Fruit fly (Drosophila melanogaster) whole organism, embryonic: ENCODE measurements around the gene Eip63E.

Experiments used
- Atf-2 ChIP-seq: fragments of 200-800 bp; sonication (Bioruptor generic); optimal IDR thresholded peaks from 2 replicates; lab custom pipeline; 2016; ENCODE audit warnings: missing biosample characterization, missing genetic modification characterization
- B-H1 ChIP-seq: fragments of 200-800 bp; sonication (Bioruptor generic); IDR thresholded peaks from 3 replicates; pipeline ENCODE4 v1.3.6; 2022; ENCODE audit warnings: missing biosample characterization, missing genetic modification characterization
- BtbVII ChIP-seq: fragments of 200-800 bp; sonication (Bioruptor generic); optimal IDR thresholded peaks from 3 replicates; lab custom pipeline; 2017; ENCODE audit warnings: missing biosample characterization, mild to moderate bottlenecking, missing genetic modification characterization
- Bteb2 ChIP-seq: fragments of 200-800 bp; sonication (Bioruptor generic); optimal IDR thresholded peaks from 2 replicates; lab custom pipeline; 2016; ENCODE audit warnings: missing biosample characterization, missing genetic modification characterization
- CG10959 ChIP-seq: fragments of 200-800 bp; sonication (Bioruptor generic); IDR thresholded peaks from 2 replicates; pipeline ENCODE4 v1.3.6; 2022; ENCODE audit warnings: missing biosample characterization, missing genetic modification characterization
- CG13296 ChIP-seq: fragments of 200-800 bp; sonication (Bioruptor generic); optimal IDR thresholded peaks from 3 replicates; lab custom pipeline; 2018; ENCODE audit warnings: missing biosample characterization, mild to moderate bottlenecking, missing genetic modification characterization
- CG15479 ChIP-seq: fragments of 200-800 bp; sonication (Bioruptor generic); optimal IDR thresholded peaks from 3 replicates; lab custom pipeline; 2019; ENCODE audit warnings: missing biosample characterization, mild to moderate bottlenecking, missing genetic modification characterization, moderate library complexity
- CG1603 ChIP-seq: fragments of 200-800 bp; sonication (Bioruptor generic); optimal IDR thresholded peaks from 2 replicates; lab custom pipeline; 2019; ENCODE audit warnings: missing biosample characterization, mild to moderate bottlenecking, missing genetic modification characterization, moderate library complexity
- CG16863 ChIP-seq: fragments of 200-800 bp; sonication (Bioruptor generic); optimal IDR thresholded peaks from 3 replicates; lab custom pipeline; 2016; ENCODE audit warnings: missing biosample characterization, missing genetic modification characterization
- CG17361 ChIP-seq: fragments of 200-800 bp; sonication (Bioruptor generic); IDR thresholded peaks from 3 replicates; pipeline ENCODE4 v1.3.6; 2022; ENCODE audit warnings: missing biosample characterization, missing genetic modification characterization
- CG17912 ChIP-seq: fragments of 200-800 bp; sonication (Bioruptor generic); optimal IDR thresholded peaks from 2 replicates; lab custom pipeline; 2018; ENCODE audit warnings: missing biosample characterization, mild to moderate bottlenecking, missing genetic modification characterization
- CG2202 ChIP-seq: fragments of 200-800 bp; sonication (Bioruptor generic); optimal IDR thresholded peaks from 2 replicates; lab custom pipeline; 2018; ENCODE audit warnings: missing biosample characterization, mild to moderate bottlenecking, missing genetic modification characterization
- CG30403 ChIP-seq: fragments of 200-800 bp; sonication (Bioruptor generic); optimal IDR thresholded peaks from 3 replicates; lab custom pipeline; 2016; ENCODE audit warnings: missing biosample characterization, missing genetic modification characterization
- CG3281 ChIP-seq: fragments of 200-800 bp; sonication (Bioruptor generic); optimal IDR thresholded peaks from 3 replicates; lab custom pipeline; 2017; ENCODE audit warnings: missing biosample characterization, mild to moderate bottlenecking, missing genetic modification characterization
- CG4328 ChIP-seq: fragments of 200-800 bp; sonication (Bioruptor generic); optimal IDR thresholded peaks from 3 replicates; lab custom pipeline; 2017; ENCODE audit warnings: missing biosample characterization, missing genetic modification reagents, missing genetic modification characterization
- CG4404 ChIP-seq: fragments of 200-800 bp; sonication (Bioruptor generic); IDR thresholded peaks from 2 replicates; pipeline ENCODE4 v1.3.6; 2022; ENCODE audit warnings: missing biosample characterization, missing genetic modification characterization
- CG6654 ChIP-seq: fragments of 200-800 bp; sonication (Bioruptor generic); optimal IDR thresholded peaks from 2 replicates; lab custom pipeline; 2017; ENCODE audit warnings: missing biosample characterization, mild to moderate bottlenecking, missing genetic modification characterization
- CG7786 ChIP-seq: fragments of 200-800 bp; sonication (Bioruptor generic); optimal IDR thresholded peaks from 2 replicates; lab custom pipeline; 2016; ENCODE audit warnings: missing biosample characterization, missing genetic modification characterization
- CG9215 ChIP-seq: fragments of 200-800 bp; sonication (Bioruptor generic); IDR thresholded peaks from 2 replicates; pipeline ENCODE4 v1.3.6; 2022; ENCODE audit warnings: missing biosample characterization, missing genetic modification characterization
- CG9797 ChIP-seq: fragments of 200-800 bp; sonication (Bioruptor generic); optimal IDR thresholded peaks from 3 replicates; lab custom pipeline; 2018; ENCODE audit warnings: missing biosample characterization, mild to moderate bottlenecking, missing genetic modification characterization
- CTCF ChIP-seq: fragments of 200-800 bp; sonication (Bioruptor generic); optimal IDR thresholded peaks from 2 replicates; lab custom pipeline; 2017; ENCODE audit warnings: missing biosample characterization, mild to moderate bottlenecking, missing genetic modification characterization, moderate library complexity
- Camta ChIP-seq: fragments of 200-800 bp; sonication (Bioruptor generic); optimal IDR thresholded peaks from 2 replicates; lab custom pipeline; 2016; ENCODE audit warnings: missing biosample characterization, missing genetic modification characterization
- Fer1 ChIP-seq: fragments of 200-800 bp; sonication (Bioruptor generic); optimal IDR thresholded peaks from 2 replicates; lab custom pipeline; 2017; ENCODE audit warnings: missing biosample characterization, mild to moderate bottlenecking, missing genetic modification characterization
- Fer2 ChIP-seq: fragments of 200-800 bp; sonication (Bioruptor generic); optimal IDR thresholded peaks from 2 replicates; lab custom pipeline; 2018; ENCODE audit warnings: missing biosample characterization, mild to moderate bottlenecking, missing genetic modification characterization, moderate library complexity
- HmgZ ChIP-seq: fragments of 200-800 bp; sonication (Bioruptor generic); optimal IDR thresholded peaks from 2 replicates; lab custom pipeline; 2018; ENCODE audit warnings: missing biosample characterization, mild to moderate bottlenecking, missing genetic modification characterization
- Lim3 ChIP-seq: fragments of 200-800 bp; sonication (Bioruptor generic); IDR thresholded peaks from 2 replicates; pipeline ENCODE4 v1.3.6; 2022; ENCODE audit warnings: missing biosample characterization, missing genetic modification characterization
- Mrtf ChIP-seq: fragments of 200-800 bp; sonication (Bioruptor generic); IDR thresholded peaks from 3 replicates; pipeline ENCODE4 v1.3.6; 2022; ENCODE audit warnings: missing biosample characterization, missing genetic modification characterization
- Nf-YC ChIP-seq: fragments of 200-800 bp; optimal IDR thresholded peaks from 3 replicates; lab custom pipeline; 2019; ENCODE audit warnings: missing biosample characterization, mild to moderate bottlenecking, missing genetic modification characterization, moderate library complexity
- Optix ChIP-seq: fragments of 200-800 bp; sonication (Bioruptor generic); IDR thresholded peaks from 3 replicates; pipeline ENCODE4 v1.3.6; 2022; ENCODE audit warnings: missing biosample characterization, missing genetic modification characterization
- Poxn ChIP-seq: fragments of 200-800 bp; sonication (Bioruptor generic); IDR thresholded peaks from 2 replicates; pipeline ENCODE4 v1.3.6; 2022; ENCODE audit warnings: missing biosample characterization, missing genetic modification characterization
- Stat92E ChIP-seq, 3 experiments: fragments of >200 bp in 2 of 3; fragments of 200-800 bp in 1 of 3; sonication (Bioruptor generic) in 1 of 3; optimal IDR thresholded peaks; 2 replicates each; lab custom pipeline; 2017 to 2019; ENCODE audit warnings: missing biosample characterization in 3 of 3, missing genetic modification characterization in 3 of 3, mild to moderate bottlenecking in 1 of 3, moderate library complexity in 1 of 3
- TFAM ChIP-seq: fragments of 200-800 bp; sonication (Bioruptor generic); optimal IDR thresholded peaks from 2 replicates; lab custom pipeline; 2017; ENCODE audit warnings: missing biosample characterization, missing genetic modification characterization, inconsistent platforms
- Xrp1 ChIP-seq: fragments of 200-800 bp; sonication (Bioruptor generic); IDR thresholded peaks from 2 replicates; pipeline ENCODE4 v1.3.6; 2022; ENCODE audit warnings: missing biosample characterization, missing genetic modification characterization
- amos ChIP-seq: fragments of 200-800 bp; sonication (Bioruptor generic); IDR thresholded peaks from 2 replicates; pipeline ENCODE4 v1.3.6; 2022; ENCODE audit warnings: missing biosample characterization, missing genetic modification characterization; ENCODE audit not compliant: partially characterized antibody
- bab2 ChIP-seq: fragments of 200-800 bp; sonication (Bioruptor generic); optimal IDR thresholded peaks from 2 replicates; lab custom pipeline; 2016; ENCODE audit warnings: missing biosample characterization, missing genetic modification characterization
- bowl ChIP-seq: fragments of 200-800 bp; sonication (Bioruptor generic); IDR thresholded peaks from 2 replicates; pipeline ENCODE4 v1.3.6; 2022; ENCODE audit warnings: missing biosample characterization, missing genetic modification characterization
- br ChIP-seq: fragments of >200 bp; optimal IDR thresholded peaks from 2 replicates; lab custom pipeline; 2017
- cad ChIP-seq: fragments of >200 bp; optimal IDR thresholded peaks from 2 replicates; lab custom pipeline; 2017; ENCODE audit warnings: missing biosample characterization, missing genetic modification characterization
- crp ChIP-seq, 2 experiments: fragments of 200-800 bp; sonication (Bioruptor generic); optimal IDR thresholded peaks; 2 replicates in 1 of 2; 3 replicates in 1 of 2; lab custom pipeline; 2017; ENCODE audit warnings: missing biosample characterization in 2 of 2, missing genetic modification characterization in 2 of 2, mild to moderate bottlenecking in 1 of 2, moderate library complexity in 1 of 2
- disco-r ChIP-seq: fragments of 200-800 bp; sonication (Bioruptor generic); optimal IDR thresholded peaks from 2 replicates; lab custom pipeline; 2016; ENCODE audit warnings: missing biosample characterization, missing genetic modification characterization
- fd64A ChIP-seq: fragments of 200-800 bp; sonication (Bioruptor generic); optimal IDR thresholded peaks from 3 replicates; lab custom pipeline; 2018; ENCODE audit warnings: missing biosample characterization, mild to moderate bottlenecking, missing genetic modification characterization
- fu2 ChIP-seq: fragments of 200-800 bp; sonication (Bioruptor generic); optimal IDR thresholded peaks from 2 replicates; lab custom pipeline; 2016; ENCODE audit warnings: missing biosample characterization, missing genetic modification characterization
- h ChIP-seq: fragments of >200 bp; optimal IDR thresholded peaks from 2 replicates; lab custom pipeline; 2017
- hkb ChIP-seq, 2 experiments: fragments of 200-800 bp in 1 of 2; fragments of >200 bp in 1 of 2; sonication (Bioruptor generic) in 1 of 2; IDR thresholded peaks in 1 of 2; optimal IDR thresholded peaks in 1 of 2; 2 replicates each; pipeline versions ENCODE4 v1.3.6 to Lab custom; 2017 to 2022; ENCODE audit warnings: missing biosample characterization in 1 of 2, missing genetic modification characterization in 1 of 2
- jumu ChIP-seq: fragments of 200-800 bp; sonication (Bioruptor generic); optimal IDR thresholded peaks from 3 replicates; lab custom pipeline; 2016; ENCODE audit warnings: missing biosample characterization, missing genetic modification characterization
- kni ChIP-seq: fragments of 200-800 bp; sonication (Bioruptor generic); optimal IDR thresholded peaks from 3 replicates; lab custom pipeline; 2017; ENCODE audit warnings: mild to moderate bottlenecking, missing biosample characterization, missing genetic modification reagents, missing genetic modification characterization
- nerfin-1 ChIP-seq: fragments of 200-800 bp; sonication (Bioruptor generic); optimal IDR thresholded peaks from 3 replicates; lab custom pipeline; 2019; ENCODE audit warnings: missing biosample characterization, mild to moderate bottlenecking, missing genetic modification characterization, moderate library complexity
- onecut ChIP-seq: fragments of 200-800 bp; sonication (Bioruptor generic); IDR thresholded peaks from 2 replicates; pipeline ENCODE4 v1.3.6; 2022; ENCODE audit warnings: missing biosample characterization, missing genetic modification characterization
- pan ChIP-seq, 4 experiments: fragments of >200 bp in 3 of 4; fragments of 200-800 bp in 1 of 4; sonication (Bioruptor generic) in 1 of 4; optimal IDR thresholded peaks in 3 of 4; IDR thresholded peaks in 1 of 4; 2 replicates each; pipeline versions ENCODE4 v1.3.6 to Lab custom; 2017 to 2022; ENCODE audit warnings: missing biosample characterization in 2 of 4, missing genetic modification characterization in 2 of 4, mixed read lengths in 1 of 4
- pum ChIP-seq: fragments of 200-800 bp; sonication (Bioruptor generic); optimal IDR thresholded peaks from 2 replicates; lab custom pipeline; 2016; ENCODE audit warnings: missing biosample characterization, missing genetic modification characterization
- sima ChIP-seq: fragments of 200-800 bp; sonication (Bioruptor generic); optimal IDR thresholded peaks from 2 replicates; lab custom pipeline; 2016; ENCODE audit warnings: missing biosample characterization, missing genetic modification characterization
- zfh1 ChIP-seq: fragments of 200-800 bp; sonication (Bioruptor generic); IDR thresholded peaks from 3 replicates; pipeline ENCODE4 v1.3.6; 2022; ENCODE audit warnings: missing biosample characterization, missing genetic modification characterization

Gene Eip63E

dm6 chr3L:3543525-3543971, 28.0 kb downstream of the Eip63E start (continued):
- TF ChIP-seq disco-r (GFP tag; lab: Kevin White, UChicago) (no peak), CG4404 (GFP tag; lab: Robert Waterston, UW) (no peak), Fer2 (tag; lab: Kevin White, UChicago) (no peak), Atf-2 (GFP tag; lab: Kevin White, UChicago) (no peak), BtbVII (GFP tag; lab: Kevin White, UChicago) (peak; percentile 26), br (lab: Kevin White, UChicago) (no peak), bowl (peak; percentile 38; the same call in 1 of the 2 replicates), h (no peak), amos (GFP tag; lab: Robert Waterston, UW) (no peak; the same call in 1 of the 2 replicates), CG30403 (GFP tag; lab: Kevin White, UChicago) (no peak), CG6654 (peak; percentile 98), Poxn (GFP tag; lab: Robert Waterston, UW) (no peak), Optix (no peak), bab2 (GFP tag; lab: Kevin White, UChicago) (no peak), fu2 (GFP tag; lab: Kevin White, UChicago) (no peak), CG3281 (GFP tag; lab: Kevin White, UChicago) (peak; percentile 74), pum (no peak), Lim3 (GFP tag; lab: Robert Waterston, UW) (no peak), CG9215 (no peak), TFAM (peak; percentile 33), Bteb2 (no peak), CG13296 (GFP tag; lab: Kevin White, UChicago) (peak; percentile 45), CG10959 (GFP tag; lab: Robert Waterston, UW) (no peak), CG17361 (no peak), hkb (optimal IDR thresholded peaks at IDR 0.05; lab: Kevin White, UChicago) (no peak), hkb (GFP tag; IDR thresholded peaks at IDR 0.05; lab: Robert Waterston, UW) (peak; percentile 22; the same call in 1 of the 2 replicates), HmgZ (tag; lab: Kevin White, UChicago) (no peak), Mrtf (GFP tag; lab: Robert Waterston, UW) (no peak), CG15479 (GFP tag; lab: Kevin White, UChicago) (peak; percentile 26), CG1603 (tag; lab: Kevin White, UChicago) (peak; percentile 47), CG16863 (GFP tag; lab: Kevin White, UChicago) (no peak), jumu (GFP tag; lab: Kevin White, UChicago) (no peak), kni (GFP tag; lab: Kevin White, UChicago) (peak; percentile 65), Camta (GFP tag; lab: Kevin White, UChicago) (peak; percentile 8), zfh1 (peak; percentile 46; the same call in 1 of the 3 replicates), onecut (GFP tag; lab: Robert Waterston, UW) (peak; percentile 42), pan (optimal IDR thresholded peaks at IDR 0.05; lab: Kevin White, UChicago) (no peak), pan (GFP tag; optimal IDR thresholded peaks at IDR 0.05 in 1 of 2, IDR thresholded peaks at IDR 0.05 in 1 of 2) (no peak), CG9797 (GFP tag; lab: Kevin White, UChicago) (no peak), fd64A (GFP tag; lab: Kevin White, UChicago) (peak; percentile 52), CG2202 (tag; lab: Kevin White, UChicago) (no peak), CG7786 (GFP tag; lab: Kevin White, UChicago) (no peak), cad (GFP tag; lab: Kevin White, UChicago) (peak; percentile 60), B-H1 (GFP tag; lab: Robert Waterston, UW) (no peak), sima (no peak), Fer1 (GFP tag; lab: Kevin White, UChicago) (peak; percentile 64), Xrp1 (GFP tag; lab: Robert Waterston, UW) (peak; percentile 59), Stat92E (GFP tag; optimal IDR thresholded peaks at IDR 0.05; lab: Kevin White, UChicago) (no peak), Nf-YC (peak; percentile 37), CG17912 (GFP tag; lab: Kevin White, UChicago) (no peak), CG4328 (GFP tag; lab: Kevin White, UChicago) (peak; percentile 24), CTCF (GFP tag; lab: Kevin White, UChicago) (no peak), nerfin-1 (tag; lab: Kevin White, UChicago) (peak; percentile 38), crp (GFP tag; optimal IDR thresholded peaks at IDR 0.05; lab: Kevin White, UChicago) (no peak)
